Worm (Caenorhabditis elegans): Measurements from ENCODE around the gene nhr-178.
A peak's percentile ranks its signal among the peaks of the same experiment; 100 is the strongest.

The nhr-178 gene

DNA sequence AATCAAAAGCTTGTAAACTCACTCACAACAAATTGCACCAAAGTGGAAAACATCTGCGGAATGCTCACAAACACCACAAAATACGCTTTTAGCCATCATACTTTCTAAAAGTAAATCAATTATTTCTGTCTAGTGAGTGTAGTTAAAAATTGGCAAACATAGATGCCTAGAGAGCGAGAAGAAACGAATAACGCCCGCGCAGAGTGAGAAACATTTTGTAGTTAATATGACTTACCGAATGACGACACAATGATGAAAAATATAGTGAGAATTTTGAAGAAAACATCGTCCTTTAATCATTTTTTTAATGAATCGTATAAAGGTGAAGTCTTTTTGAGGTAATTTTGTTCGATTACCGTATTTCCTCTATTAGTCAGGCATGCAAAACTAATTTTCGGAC is 21.6 kb upstream of the nhr-178 start, which contains the start of gene nhr-238:
nhr-238 (minus strand) TSS at position 104 of the 400 bp plus-strand sequence.
- TF ChIP-seq nhr-28 (tag; optimal IDR thresholded peaks at IDR 0.05) (peak; percentile 100), hlh-30 (tag; optimal IDR thresholded peaks at IDR 0.05; ENCODE audit: insufficient read depth) (no peak), nhr-77 (tag; optimal IDR thresholded peaks at IDR 0.05) (peak; percentile 99), Y48G9A.11 (GFP tag; IDR thresholded peaks at IDR 0.05) (no peak), ztf-7 (tag; optimal IDR thresholded peaks at IDR 0.05) (peak; percentile 75), daf-16 (GFP tag; optimal IDR thresholded peaks at IDR 0.05) (no peak), daf-16 (tag; optimal IDR thresholded peaks at IDR 0.05) (peak; percentile 17), dve-1 (tag; optimal IDR thresholded peaks at IDR 0.05; ENCODE audit: insufficient read depth) (peak; percentile 44), nhr-42 (GFP tag; IDR thresholded peaks at IDR 0.05) (peak; percentile 85)

DNA sequence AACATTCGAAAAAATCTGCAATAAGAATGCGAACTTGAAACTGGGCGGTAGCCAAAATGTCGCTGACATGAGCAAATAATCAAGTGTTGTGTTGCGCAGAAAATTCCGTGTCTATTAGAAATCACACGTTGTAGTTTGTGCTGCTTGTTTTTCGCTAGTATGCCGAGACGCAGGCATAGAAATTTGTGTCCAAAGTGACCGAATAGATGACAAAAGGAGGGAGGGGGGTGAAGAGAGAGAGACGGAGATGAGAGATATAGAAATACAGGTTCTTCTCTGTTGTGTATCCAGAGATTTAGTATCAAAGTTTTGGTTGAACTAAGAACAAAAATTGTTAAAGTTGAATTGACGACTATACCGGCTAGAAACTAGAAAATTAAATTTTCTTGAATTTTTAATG is 19.5 kb upstream of the nhr-178 start:
- peak; percentile 23 for TF ChIP-seq mxl-3 (GFP tag; optimal IDR thresholded peaks at IDR 0.05)
- TF ChIP-seq pha-4 (GFP tag; IDR thresholded peaks at IDR 0.05): no peak
- TF ChIP-seq pha-4 (tag; optimal IDR thresholded peaks at IDR 0.05): no peak
- TF ChIP-seq mdt-29 (GFP tag; IDR thresholded peaks at IDR 0.05): no peak
- TF ChIP-seq nhr-102 (tag; optimal IDR thresholded peaks at IDR 0.05): no peak
- no peak for TF ChIP-seq ceh-28 (tag; optimal IDR thresholded peaks at IDR 0.05)
- TF ChIP-seq vab-7 (GFP tag; IDR thresholded peaks at IDR 0.05): no peak
- no peak for TF ChIP-seq dmd-8 (GFP tag; IDR thresholded peaks at IDR 0.05)
- TF ChIP-seq duxl-1 (tag; optimal IDR thresholded peaks at IDR 0.05; ENCODE audit: poor library complexity): no peak
- TF ChIP-seq lin-39 (tag; optimal IDR thresholded peaks at IDR 0.05): no peak
- no peak for TF ChIP-seq lsy-2 (tag; optimal IDR thresholded peaks at IDR 0.05)
- no peak for TF ChIP-seq arid-1 (GFP tag; conservative IDR thresholded peaks at IDR 0.05)
- TF ChIP-seq nhr-77 (tag; optimal IDR thresholded peaks at IDR 0.05): peak; percentile 95
- TF ChIP-seq lim-7 (GFP tag; IDR thresholded peaks at IDR 0.05): no peak
- TF ChIP-seq set-16 (GFP tag; IDR thresholded peaks at IDR 0.05): no peak
- no peak for TF ChIP-seq ctbp-1 (GFP tag; IDR thresholded peaks at IDR 0.05)
- TF ChIP-seq php-3 (GFP tag; IDR thresholded peaks at IDR 0.05): no peak
- TF ChIP-seq daf-19 (GFP tag; conservative IDR thresholded peaks at IDR 0.05): no peak
- TF ChIP-seq ceh-82 (tag; optimal IDR thresholded peaks at IDR 0.05): no peak
- no peak for TF ChIP-seq unc-130 (GFP tag; optimal IDR thresholded peaks at IDR 0.05)
- no peak for TF ChIP-seq nhr-11 (tag; optimal IDR thresholded peaks at IDR 0.05)
- peak; percentile 100 for TF ChIP-seq nhr-28 (tag; optimal IDR thresholded peaks at IDR 0.05)
- TF ChIP-seq hlh-30 (tag; optimal IDR thresholded peaks at IDR 0.05; ENCODE audit: insufficient read depth): peak; percentile 55
- no peak for TF ChIP-seq nhr-76 (tag; optimal IDR thresholded peaks at IDR 0.05)
- no peak for TF ChIP-seq fos-1 (tag; optimal IDR thresholded peaks at IDR 0.05)
- no peak for TF ChIP-seq ceh-44 (GFP tag; IDR thresholded peaks at IDR 0.05)
- peak in 1 of 2 experiments; percentile 74 for TF ChIP-seq unc-62 (GFP tag; optimal IDR thresholded peaks at IDR 0.05 in 1 of 2)
- no peak for TF ChIP-seq unc-62 (tag; optimal IDR thresholded peaks at IDR 0.05)
- TF ChIP-seq dmd-9 (GFP tag; IDR thresholded peaks at IDR 0.05): no peak
- TF ChIP-seq daf-12 (tag; optimal IDR thresholded peaks at IDR 0.05): no peak
- no peak for TF ChIP-seq ama-1 (optimal IDR thresholded peaks at IDR 0.05)
- TF ChIP-seq daf-8 (GFP tag; IDR thresholded peaks at IDR 0.05): no peak
- TF ChIP-seq ceh-32 (tag; optimal IDR thresholded peaks at IDR 0.05; ENCODE audit: poor library complexity): no peak
- peak in 1 of 2 experiments; percentile 37 for TF ChIP-seq mdl-1 (tag; optimal IDR thresholded peaks at IDR 0.05)
- TF ChIP-seq nhr-10 (tag; optimal IDR thresholded peaks at IDR 0.05): no peak
- no peak for TF ChIP-seq egl-43 (GFP tag; IDR thresholded peaks at IDR 0.05)
- TF ChIP-seq T20F7.1 (GFP tag; optimal IDR thresholded peaks at IDR 0.05): no peak
- TF ChIP-seq F26F4.8 (GFP tag; conservative IDR thresholded peaks at IDR 0.05): no peak
- peak; percentile 39 for TF ChIP-seq dmd-6 (GFP tag; IDR thresholded peaks at IDR 0.05)
- no peak for TF ChIP-seq hmg-1.1 (GFP tag; IDR thresholded peaks at IDR 0.05)
- no peak for TF ChIP-seq ZK546.5 (tag; optimal IDR thresholded peaks at IDR 0.05)
- TF ChIP-seq dve-1 (tag; optimal IDR thresholded peaks at IDR 0.05; ENCODE audit: insufficient read depth): peak; percentile 6
- no peak for TF ChIP-seq F10B5.3 (tag; optimal IDR thresholded peaks at IDR 0.05)
- no peak for TF ChIP-seq ZK337.2 (GFP tag; IDR thresholded peaks at IDR 0.05)
- no peak for TF ChIP-seq lin-29 (GFP tag; IDR thresholded peaks at IDR 0.05)

All from whole organism, L4 larva.